Worm (Caenorhabditis elegans): Measurements from ENCODE around the gene klp-6.

Gene klp-6

ce11 chrIII:5085529-5085928 lies 54.8 kb downstream of the klp-6 start, which contains the start of gene cah-1:
Gene cah-1, minus strand, starts transcription at chrIII:5085629.
- TF ChIP-seq lin-15B (tag; optimal IDR thresholded peaks at IDR 0.05), result peak; percentile 68
- no peak for TF ChIP-seq tbx-2 (tag; optimal IDR thresholded peaks at IDR 0.05)

Measured in whole organism, L3 larva.